Worm (Caenorhabditis elegans): ENCODE measurements around the gene T25E4.1.
"Not testable (repeated sequence)": the region's sequence is repeated elsewhere in the genome, so short reads cannot be mapped to it uniquely, and the experiment has no call there.

T25E4.1 gene

ce11 chrII:5537524-5537923 lies 40.6 kb upstream of the T25E4.1 start, which contains the start of gene C17C3.11:
Gene C17C3.11, plus strand, starts transcription at chrII:5537824.
- TF ChIP-seq ztf-11 (tag; optimal IDR thresholded peaks at IDR 0.05) (no peak), unc-55 (GFP tag; optimal IDR thresholded peaks at IDR 0.05) (peak; percentile 46)

ce11 chrII:5540113-5540512 lies 38.0 kb upstream of the T25E4.1 start, which contains the start of gene hlh-27:
Gene hlh-27, minus strand, starts transcription at chrII:5540213.
- not testable (repeated sequence) for TF ChIP-seq crh-2 (tag; optimal IDR thresholded peaks at IDR 0.05); sma-3 (GFP tag; optimal IDR thresholded peaks at IDR 0.05); lin-11 (tag; optimal IDR thresholded peaks at IDR 0.05)

- TF ChIP-seq nhr-77 (tag; optimal IDR thresholded peaks at IDR 0.05) (no peak), ceh-82 (tag; optimal IDR thresholded peaks at IDR 0.05) (no peak), nhr-6 (tag; optimal IDR thresholded peaks at IDR 0.05) (no peak), crh-2 (tag; optimal IDR thresholded peaks at IDR 0.05) (no peak), skn-1 (tag; optimal IDR thresholded peaks at IDR 0.05) (no peak), ZK546.5 (tag; optimal IDR thresholded peaks at IDR 0.05) (no peak), lin-39 (tag; optimal IDR thresholded peaks at IDR 0.05) (no peak), C34F6.9 (tag; optimal IDR thresholded peaks at IDR 0.05) (no peak), unc-62 (GFP tag; optimal IDR thresholded peaks at IDR 0.05) (no peak)
Measured at ce11 chrII:5541685-5542084, 36.5 kb upstream of the T25E4.1 start, which contains the start of gene C17C3.24. Gene C17C3.24, minus strand, starts transcription at chrII:5541785.

- TF ChIP-seq sma-9 (GFP tag; optimal IDR thresholded peaks at IDR 0.05) (peak; percentile 99), sma-9 (tag; optimal IDR thresholded peaks at IDR 0.05) (peak; percentile 73), mab-5 (tag; optimal IDR thresholded peaks at IDR 0.05) (peak; percentile 96), nhr-23 (tag; optimal IDR thresholded peaks at IDR 0.05) (no peak), aly-2 (tag; optimal IDR thresholded peaks at IDR 0.05) (peak; percentile 100), ZK546.5 (tag; optimal IDR thresholded peaks at IDR 0.05) (peak; percentile 58), nhr-12 (tag; optimal IDR thresholded peaks at IDR 0.05) (peak; percentile 74), lsy-2 (tag; optimal IDR thresholded peaks at IDR 0.05) (peak; percentile 94 to 97), R02D3.7 (tag; optimal IDR thresholded peaks at IDR 0.05) (peak; percentile 80), nhr-10 (tag; optimal IDR thresholded peaks at IDR 0.05) (peak; percentile 95), C34F6.9 (tag; optimal IDR thresholded peaks at IDR 0.05) (peak; percentile 99), sma-3 (GFP tag; optimal IDR thresholded peaks at IDR 0.05) (peak; percentile 98), egl-27 (tag; optimal IDR thresholded peaks at IDR 0.05) (peak; percentile 99), ceh-16 (tag; optimal IDR thresholded peaks at IDR 0.05) (peak; percentile 93), ztf-4 (tag; optimal IDR thresholded peaks at IDR 0.05) (peak; percentile 99), ztf-11 (tag; optimal IDR thresholded peaks at IDR 0.05) (peak; percentile 62), mdl-1 (tag; optimal IDR thresholded peaks at IDR 0.05) (peak; percentile 88 to 92), lin-13 (GFP tag; optimal IDR thresholded peaks at IDR 0.05) (peak; percentile 98), zag-1 (tag; optimal IDR thresholded peaks at IDR 0.05) (peak; percentile 98), peb-1 (tag; optimal IDR thresholded peaks at IDR 0.05) (peak; percentile 59), unc-55 (GFP tag; optimal IDR thresholded peaks at IDR 0.05) (peak; percentile 99), blmp-1 (tag; optimal IDR thresholded peaks at IDR 0.05; ENCODE audit: insufficient read depth) (peak; percentile 90), F13H6.1 (tag; optimal IDR thresholded peaks at IDR 0.05) (peak; percentile 98), elt-1 (tag; optimal IDR thresholded peaks at IDR 0.05) (no peak), ceh-82 (tag; optimal IDR thresholded peaks at IDR 0.05) (peak; percentile 87), sem-4 (tag; optimal IDR thresholded peaks at IDR 0.05) (peak; percentile 98), elt-3 (tag; optimal IDR thresholded peaks at IDR 0.05) (no peak), nhr-237 (tag; optimal IDR thresholded peaks at IDR 0.05) (peak; percentile 88), skn-1 (tag; optimal IDR thresholded peaks at IDR 0.05) (peak; percentile 92), lin-39 (tag; optimal IDR thresholded peaks at IDR 0.05) (peak; percentile 91), nhr-21 (tag; optimal IDR thresholded peaks at IDR 0.05) (peak; percentile 99), mbf-1 (tag; optimal IDR thresholded peaks at IDR 0.05) (peak; percentile 61), crh-2 (tag; optimal IDR thresholded peaks at IDR 0.05) (peak; percentile 99), ztf-1 (GFP tag; conservative IDR thresholded peaks at IDR 0.05) (no peak), Y55F3AM.14 (GFP tag; optimal IDR thresholded peaks at IDR 0.05) (peak; percentile 95), unc-62 (GFP tag; optimal IDR thresholded peaks at IDR 0.05) (peak; percentile 86), nhr-6 (tag; optimal IDR thresholded peaks at IDR 0.05) (peak; percentile 98), alr-1 (tag; optimal IDR thresholded peaks at IDR 0.05) (no peak), nhr-11 (tag; optimal IDR thresholded peaks at IDR 0.05) (peak; percentile 81), lin-11 (tag; optimal IDR thresholded peaks at IDR 0.05) (peak; percentile 98), unc-39 (tag; optimal IDR thresholded peaks at IDR 0.05) (peak; percentile 76), gmeb-1 (tag; optimal IDR thresholded peaks at IDR 0.05) (peak; percentile 95), dmd-4 (tag; optimal IDR thresholded peaks at IDR 0.05) (peak; percentile 71), nhr-77 (tag; optimal IDR thresholded peaks at IDR 0.05) (peak; percentile 65), nhr-25 (tag; optimal IDR thresholded peaks at IDR 0.05) (peak; percentile 97)
Measured at ce11 chrII:5543476-5544144, 34.5 kb upstream of the T25E4.1 start.
